Fruit fly (Drosophila melanogaster): ENCODE data around the gene Taf10b.

The Taf10b gene

DNA sequence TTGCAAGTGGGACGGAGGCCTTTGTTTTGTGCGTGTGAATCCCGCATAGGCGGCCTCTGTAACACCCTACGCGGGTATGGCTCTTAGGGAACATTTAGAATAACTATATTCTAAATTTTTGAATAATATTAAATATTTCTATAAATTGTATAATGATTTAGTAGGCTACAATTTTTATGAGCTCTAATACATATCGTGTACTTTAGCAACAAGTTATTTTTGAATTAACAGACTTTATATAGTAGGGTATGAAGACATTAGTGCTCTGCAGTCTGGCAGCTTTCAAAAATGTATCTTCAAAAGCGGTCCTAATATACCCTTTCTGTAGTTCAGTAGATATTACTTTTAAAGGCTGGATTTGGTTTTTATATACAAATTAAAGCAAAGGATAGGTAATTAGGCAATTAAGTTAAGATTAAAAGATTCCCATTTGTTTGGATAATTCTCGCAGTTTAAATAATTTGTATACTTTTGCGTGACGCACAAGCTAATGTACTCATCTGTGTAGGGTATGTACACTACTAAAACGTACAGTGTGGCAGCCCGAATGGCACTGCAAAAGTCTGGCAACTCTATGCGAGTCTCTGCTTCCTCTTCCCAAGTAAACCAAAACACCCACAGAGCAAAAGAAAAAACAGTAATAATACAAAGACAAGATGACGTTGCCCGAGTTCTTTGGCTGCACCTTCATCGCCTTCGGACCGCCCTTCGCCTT, 1.8 kb downstream of the Taf10b start, which contains the start of the genes Snx21 and aph-1 (continued):
- TF ChIP-seq CG12155 (GFP tag; optimal IDR thresholded peaks at IDR 0.05) (peak; percentile 84), Lhr (GFP tag; optimal IDR thresholded peaks at IDR 0.05) (peak; percentile 50), CG1233 (GFP tag; optimal IDR thresholded peaks at IDR 0.05) (peak; percentile 84), fru (optimal IDR thresholded peaks at IDR 0.05) (no peak), CG6254 (GFP tag; optimal IDR thresholded peaks at IDR 0.05) (peak; percentile 84), Aef1 (GFP tag; IDR thresholded peaks at IDR 0.05) (peak; percentile 88), run (tag; optimal IDR thresholded peaks at IDR 0.05) (peak; percentile 83), CG2202 (tag; optimal IDR thresholded peaks at IDR 0.05) (peak; percentile 69), Dll (GFP tag; IDR thresholded peaks at IDR 0.05; ENCODE audit: partially characterized antibody) (no peak), tap (tag; optimal IDR thresholded peaks at IDR 0.05) (peak; percentile 85), row (GFP tag; IDR thresholded peaks at IDR 0.05) (peak; percentile 100), HLH54F (GFP tag; optimal IDR thresholded peaks at IDR 0.05) (peak; percentile 93), ato (GFP tag; IDR thresholded peaks at IDR 0.05; ENCODE audit: partially characterized antibody) (no peak), CG18764 (GFP tag; optimal IDR thresholded peaks at IDR 0.05) (peak; percentile 82), ERR (GFP tag; optimal IDR thresholded peaks at IDR 0.05) (peak; percentile 70), Atf3 (GFP tag; optimal IDR thresholded peaks at IDR 0.05) (peak; percentile 86), Jarid2 (GFP tag; optimal IDR thresholded peaks at IDR 0.05) (peak; percentile 63), dpn (GFP tag; optimal IDR thresholded peaks at IDR 0.05) (peak; percentile 88 to 92), bcd (GFP tag; optimal IDR thresholded peaks at IDR 0.05) (peak; percentile 91), Hand (GFP tag; optimal IDR thresholded peaks at IDR 0.05) (peak; percentile 88), CG10274 (GFP tag; optimal IDR thresholded peaks at IDR 0.05) (peak; percentile 99), phol (tag; optimal IDR thresholded peaks at IDR 0.05) (peak; percentile 93), nerfin-1 (tag; optimal IDR thresholded peaks at IDR 0.05) (peak; percentile 89), CG9817 (tag; optimal IDR thresholded peaks at IDR 0.05) (peak; percentile 91), gcm (GFP tag; optimal IDR thresholded peaks at IDR 0.05) (peak; percentile 91), onecut (GFP tag; IDR thresholded peaks at IDR 0.05) (peak; percentile 80), dan (GFP tag; IDR thresholded peaks at IDR 0.05) (peak; percentile 72; the same call in 1 of the 2 replicates), Max (GFP tag; optimal IDR thresholded peaks at IDR 0.05) (peak; percentile 91), tio (GFP tag; optimal IDR thresholded peaks at IDR 0.05) (peak; percentile 92), pzg (GFP tag; optimal IDR thresholded peaks at IDR 0.05) (peak; percentile 56), D (optimal IDR thresholded peaks at IDR 0.05) (no peak), D (GFP tag; optimal IDR thresholded peaks at IDR 0.05) (peak; percentile 91), CG3838 (GFP tag; optimal IDR thresholded peaks at IDR 0.05) (peak; percentile 59), dysf (GFP tag; IDR thresholded peaks at IDR 0.05) (peak; percentile 94), gsb-n (tag; optimal IDR thresholded peaks at IDR 0.05) (peak; percentile 90), CG14860 (GFP tag; IDR thresholded peaks at IDR 0.05; ENCODE audit: partially characterized antibody) (no peak), CG15601 (tag; optimal IDR thresholded peaks at IDR 0.05) (peak; percentile 89), otp (GFP tag; IDR thresholded peaks at IDR 0.05) (peak; percentile 56; the same call in 2 of the 3 replicates), Gug (GFP tag; IDR thresholded peaks at IDR 0.05) (peak; percentile 94), CG2712 (tag; optimal IDR thresholded peaks at IDR 0.05) (peak; percentile 94), CG34224 (GFP tag; IDR thresholded peaks at IDR 0.05; ENCODE audit: partially characterized antibody) (no peak), CG7839 (tag; optimal IDR thresholded peaks at IDR 0.05) (peak; percentile 96), CG4404 (GFP tag; IDR thresholded peaks at IDR 0.05) (peak; percentile 87), CG7357 (GFP tag; IDR thresholded peaks at IDR 0.05) (peak; percentile 84; the same call in 2 of the 3 replicates), CG7987 (GFP tag; optimal IDR thresholded peaks at IDR 0.05) (peak; percentile 67), knrl (GFP tag; IDR thresholded peaks at IDR 0.05; ENCODE audit: partially characterized antibody) (no peak), CG6791 (GFP tag; IDR thresholded peaks at IDR 0.05; ENCODE audit: partially characterized antibody) (no peak), eve (GFP tag; optimal IDR thresholded peaks at IDR 0.05) (no peak), Fer2 (tag; optimal IDR thresholded peaks at IDR 0.05) (peak; percentile 82)

All from whole organism, embryonic.